Fruit fly (Drosophila melanogaster): ENCODE results near the gene CG18789.

Gene CG18789

dm6 chr2L:12040510-12040909 lies 45.3 kb upstream of the CG18789 start, which contains the start of gene CG6766 (continued):
- TF ChIP-seq CG11695 (GFP tag; IDR thresholded peaks at IDR 0.05) = no peak
- TF ChIP-seq Hr39 (optimal IDR thresholded peaks at IDR 0.05) = no peak
- peak; percentile 57 for TF ChIP-seq YL-1 (GFP tag; optimal IDR thresholded peaks at IDR 0.05)
- peak; percentile 2 for TF ChIP-seq CG3995 (GFP tag; optimal IDR thresholded peaks at IDR 0.05)
- TF ChIP-seq sd (tag; optimal IDR thresholded peaks at IDR 0.05) = peak; percentile 62
- no peak for TF ChIP-seq trh (GFP tag; optimal IDR thresholded peaks at IDR 0.05)
- TF ChIP-seq crp (GFP tag; optimal IDR thresholded peaks at IDR 0.05) = peak; percentile 6 to 88
- TF ChIP-seq CG6654 (GFP tag; optimal IDR thresholded peaks at IDR 0.05) = no peak
- peak; percentile 91 for TF ChIP-seq nerfin-1 (tag; optimal IDR thresholded peaks at IDR 0.05)
- no peak for TF ChIP-seq CG10979 (tag; optimal IDR thresholded peaks at IDR 0.05)
- peak; percentile 19 for TF ChIP-seq sug (tag; optimal IDR thresholded peaks at IDR 0.05)
- no peak for TF ChIP-seq CG11723 (GFP tag; optimal IDR thresholded peaks at IDR 0.05)
- TF ChIP-seq CG12155 (GFP tag; optimal IDR thresholded peaks at IDR 0.05) = no peak
- no peak for TF ChIP-seq gro (GFP tag; optimal IDR thresholded peaks at IDR 0.05)
- peak; percentile 65 for TF ChIP-seq CG4617 (GFP tag; optimal IDR thresholded peaks at IDR 0.05; ENCODE audit: borderline replicate concordance)
- TF ChIP-seq CHES-1-like (GFP tag; optimal IDR thresholded peaks at IDR 0.05) = peak; percentile 5
- TF ChIP-seq CG17912 (GFP tag; optimal IDR thresholded peaks at IDR 0.05) = no peak
- TF ChIP-seq BEAF-32 (GFP tag; optimal IDR thresholded peaks at IDR 0.05) = peak; percentile 52
- TF ChIP-seq Med (GFP tag) = peak; percentile 48
- TF ChIP-seq CoRest (tag; optimal IDR thresholded peaks at IDR 0.05) = no peak
- TF ChIP-seq CG10654 (GFP tag; optimal IDR thresholded peaks at IDR 0.05) = no peak
- TF ChIP-seq stwl (tag; optimal IDR thresholded peaks at IDR 0.05) = peak; percentile 73
- TF ChIP-seq CG15601 (tag; optimal IDR thresholded peaks at IDR 0.05) = no peak
- TF ChIP-seq CG2199 (GFP tag; IDR thresholded peaks at IDR 0.05) = no peak
- no peak for TF ChIP-seq crc (GFP tag; optimal IDR thresholded peaks at IDR 0.05)
- TF ChIP-seq lbe (GFP tag; optimal IDR thresholded peaks at IDR 0.05) = no peak
- TF ChIP-seq phol (tag; optimal IDR thresholded peaks at IDR 0.05) = peak; percentile 9
- TF ChIP-seq Scr (GFP tag; IDR thresholded peaks at IDR 0.05; ENCODE audit: partially characterized antibody) = peak; percentile 36; the same call in 1 of the 2 replicates
- no peak for TF ChIP-seq pho (GFP tag; optimal IDR thresholded peaks at IDR 0.05)
- no peak for TF ChIP-seq schlank (tag; optimal IDR thresholded peaks at IDR 0.05)
- TF ChIP-seq CG14965 (GFP tag; optimal IDR thresholded peaks at IDR 0.05; ENCODE audit: borderline replicate concordance) = no peak
- no peak for TF ChIP-seq sim (GFP tag; IDR thresholded peaks at IDR 0.05)
- TF ChIP-seq pzg (GFP tag; optimal IDR thresholded peaks at IDR 0.05) = peak; percentile 68
- no peak for TF ChIP-seq CG11093 (GFP tag; IDR thresholded peaks at IDR 0.05)
- TF ChIP-seq CG8765 (GFP tag; IDR thresholded peaks at IDR 0.05) = no peak
- no peak for TF ChIP-seq CG10147 (GFP tag; optimal IDR thresholded peaks at IDR 0.05)
- no peak for TF ChIP-seq CG18011 (GFP tag; optimal IDR thresholded peaks at IDR 0.05)
- TF ChIP-seq luna (GFP tag; optimal IDR thresholded peaks at IDR 0.05) = no peak
- no peak for TF ChIP-seq gce (GFP tag; IDR thresholded peaks at IDR 0.05)
- no peak for TF ChIP-seq CG16863 (GFP tag; optimal IDR thresholded peaks at IDR 0.05)
- TF ChIP-seq H2.0 (GFP tag; IDR thresholded peaks at IDR 0.05) = no peak
- TF ChIP-seq CG14441 (GFP tag; IDR thresholded peaks at IDR 0.05) = no peak
- no peak for TF ChIP-seq HLH3B (GFP tag; IDR thresholded peaks at IDR 0.05)
- TF ChIP-seq Fer1 (GFP tag; optimal IDR thresholded peaks at IDR 0.05) = no peak
- TF ChIP-seq tx (GFP tag; optimal IDR thresholded peaks at IDR 0.05) = no peak
- TF ChIP-seq klu (GFP tag; IDR thresholded peaks at IDR 0.05) = no peak
- peak; percentile 15 for TF ChIP-seq CG2712 (tag; optimal IDR thresholded peaks at IDR 0.05)
- TF ChIP-seq CG14014 (GFP tag; IDR thresholded peaks at IDR 0.05) = no peak
- TF ChIP-seq CG9215 (GFP tag; IDR thresholded peaks at IDR 0.05) = no peak
- no peak for TF ChIP-seq Stat92E (GFP tag; optimal IDR thresholded peaks at IDR 0.05)
- peak; percentile 52 for TF ChIP-seq dm (GFP tag; optimal IDR thresholded peaks at IDR 0.05)
- TF ChIP-seq Mad (GFP tag; optimal IDR thresholded peaks at IDR 0.05) = no peak
